Worm (Caenorhabditis elegans) whole organism, L4 larva: ENCODE measurements around the gene orc-4.

Experiments
- Y5F2A.4 ChIP-seq: fragments of 200-800 bp; sonication (Bioruptor generic); optimal IDR thresholded peaks from 2 replicates; lab custom pipeline; 2018; ENCODE audit warnings: mild to moderate bottlenecking, missing genetic modification characterization, missing compliant biosample characterization
- aly-2 ChIP-seq: sonication (generic microtip); optimal IDR thresholded peaks from 2 replicates; lab custom pipeline; 2018; ENCODE audit warnings: missing biosample characterization, missing genetic modification characterization
- mdl-1 ChIP-seq, 2 experiments: fragments of 150-350 bp in 1 of 2; sonication (generic microtip) in 1 of 2; optimal IDR thresholded peaks; 2 replicates each; lab custom pipeline; 2014 to 2017; ENCODE audit warnings: missing biosample characterization in 2 of 2, missing genetic modification characterization in 2 of 2
- nhr-102 ChIP-seq: sonication (generic microtip); optimal IDR thresholded peaks from 2 replicates; lab custom pipeline; 2016; ENCODE audit warnings: mild to moderate bottlenecking, missing genetic modification characterization, moderate library complexity, missing compliant biosample characterization
- nhr-42 ChIP-seq: fragments of 200-800 bp; sonication (Bioruptor generic); IDR thresholded peaks from 2 replicates; pipeline ENCODE4 v1.3.6; 2022; ENCODE audit warnings: missing genetic modification characterization, missing compliant biosample characterization
- skn-1 ChIP-seq: fragments of 150-350 bp; optimal IDR thresholded peaks from 2 replicates; lab custom pipeline; 2014; ENCODE audit warnings: missing biosample characterization, missing genetic modification characterization
- snpc-4 ChIP-seq: fragments of 150-350 bp; optimal IDR thresholded peaks from 2 replicates; lab custom pipeline; 2014; ENCODE audit warnings: missing biosample characterization, missing genetic modification characterization

- TF ChIP-seq skn-1 (tag; lab: Kevin White, UChicago): no peak
- no peak for TF ChIP-seq nhr-102 (tag; lab: Kevin White, UChicago)
- TF ChIP-seq aly-2 (tag; lab: Kevin White, UChicago): no peak
- TF ChIP-seq mdl-1 (tag; optimal IDR thresholded peaks at IDR 0.05; lab: Kevin White, UChicago): no peak
- no peak for TF ChIP-seq Y5F2A.4
- no peak for TF ChIP-seq snpc-4 (tag; lab: Kevin White, UChicago)
- TF ChIP-seq nhr-42 (GFP tag; lab: Robert Waterston, UW): no peak
These were observed 49.6 kb upstream of the orc-4 start, which contains the start of gene Y39A1A.3 for ce11 chrIII:10596387-10596786.
